1 fruit fly cellular context compared by ENCODE assay signal in genomic region chr3L:1095957-1096554, dm6.
TF ChIP-seq lines count a peak whose summit lies in the region.

No protein-coding gene starts in this region.

TF ChIP-seq in whole organism, embryonic, 481 proteins besides CTCF, POLR2A, EP300 and RAD21 (continued from another document):
- TF ChIP-seq tin (GFP tag; optimal IDR thresholded peaks at IDR 0.05; lab: Kevin White, UChicago) (no peak), lbe (GFP tag; optimal IDR thresholded peaks at IDR 0.05; lab: Kevin White, UChicago) (no peak), Neu2 (GFP tag; optimal IDR thresholded peaks at IDR 0.05; lab: Kevin White, UChicago; ENCODE audit: borderline replicate concordance) (no peak), esg (GFP tag; conservative IDR thresholded peaks at IDR 0.05; lab: Robert Waterston, UW) (no peak), Oli (tag; optimal IDR thresholded peaks at IDR 0.05; lab: Kevin White, UChicago) (no peak), CG12104 (GFP tag; optimal IDR thresholded peaks at IDR 0.05; lab: Kevin White, UChicago) (no peak), CG18619 (GFP tag; optimal IDR thresholded peaks at IDR 0.05; lab: Kevin White, UChicago) (no peak), twi (tag; optimal IDR thresholded peaks at IDR 0.05; lab: Kevin White, UChicago) (peak; percentile 31), CG12071 (GFP tag; optimal IDR thresholded peaks at IDR 0.05; lab: Kevin White, UChicago) (no peak), CG10654 (GFP tag; optimal IDR thresholded peaks at IDR 0.05; lab: Kevin White, UChicago) (no peak), CG13424 (tag; optimal IDR thresholded peaks at IDR 0.05; lab: Kevin White, UChicago) (no peak), CG10267 (tag; optimal IDR thresholded peaks at IDR 0.05; lab: Kevin White, UChicago) (no peak), ac (GFP tag; optimal IDR thresholded peaks at IDR 0.05; lab: Kevin White, UChicago) (no peak), PHDP (tag; optimal IDR thresholded peaks at IDR 0.05; lab: Kevin White, UChicago) (no peak), Nf-YC (tag; optimal IDR thresholded peaks at IDR 0.05; lab: Kevin White, UChicago) (no peak), kni (GFP tag; optimal IDR thresholded peaks at IDR 0.05; lab: Kevin White, UChicago) (peak; percentile 25), sima (GFP tag; optimal IDR thresholded peaks at IDR 0.05; lab: Kevin White, UChicago) (no peak), cg (GFP tag; optimal IDR thresholded peaks at IDR 0.05; lab: Kevin White, UChicago) (no peak), dmrt11E (tag; optimal IDR thresholded peaks at IDR 0.05; lab: Kevin White, UChicago) (no peak)
